Worm (Caenorhabditis elegans) whole organism, L4 larva: ENCODE measurements around the gene ceh-91.

Source experiments
- aha-1 ChIP-seq: fragments of 150-350 bp; peaks from one replicate; lab custom pipeline; 2014; ENCODE audit warnings: missing biosample characterization, missing genetic modification characterization
- ces-1 ChIP-seq: fragments of 150-350 bp; sonication (generic microtip); optimal IDR thresholded peaks from 4 replicates; lab custom pipeline; 2014; ENCODE audit warnings: missing biosample characterization, missing genetic modification reagents, missing genetic modification characterization
- ctbp-1 ChIP-seq: fragments of 200-800 bp; sonication (Bioruptor generic); IDR thresholded peaks from 2 replicates; pipeline ENCODE4 v1.3.6; 2022; ENCODE audit warnings: missing genetic modification reagents, missing genetic modification characterization, missing compliant biosample characterization
- dpl-1 ChIP-seq: fragments of 150-350 bp; optimal IDR thresholded peaks from 2 replicates; lab custom pipeline; 2014; ENCODE audit warnings: missing biosample characterization, missing genetic modification reagents, missing genetic modification characterization
- madf-9 ChIP-seq: fragments of 200-800 bp; sonication (Bioruptor generic); conservative IDR thresholded peaks from 2 replicates; pipeline ENCODE4 v1.3.6; 2022; ENCODE audit warnings: missing genetic modification reagents, missing genetic modification characterization, missing compliant biosample characterization
- nhr-111 ChIP-seq: fragments of 200-800 bp; sonication (Bioruptor generic); optimal IDR thresholded peaks from 2 replicates; lab custom pipeline; 2018; ENCODE audit warnings: mild to moderate bottlenecking, missing genetic modification characterization, missing compliant biosample characterization
- nhr-6 ChIP-seq: fragments of 150-350 bp; optimal IDR thresholded peaks from 2 replicates; lab custom pipeline; 2014; ENCODE audit warnings: missing biosample characterization, missing genetic modification characterization
- nhr-76 ChIP-seq: fragments of 150-350 bp; optimal IDR thresholded peaks from 2 replicates; lab custom pipeline; 2014; ENCODE audit warnings: missing biosample characterization, missing genetic modification characterization
- pha-4 ChIP-seq, 2 experiments: fragments of 150-350 bp in 1 of 2; fragments of 200-800 bp in 1 of 2; sonication (Bioruptor generic) in 1 of 2; IDR thresholded peaks in 1 of 2; optimal IDR thresholded peaks in 1 of 2; 2 replicates each; pipeline versions ENCODE4 v1.3.6 to Lab custom; 2014 to 2022; ENCODE audit warnings: missing genetic modification characterization in 2 of 2, missing genetic modification reagents in 2 of 2, missing biosample characterization in 1 of 2, missing compliant biosample characterization in 1 of 2
- pqm-1 ChIP-seq: sonication (generic microtip); optimal IDR thresholded peaks from 2 replicates; lab custom pipeline; 2017; ENCODE audit warnings: missing biosample characterization, missing genetic modification characterization
- snpc-1.2 ChIP-seq: fragments of 200-800 bp; sonication (Bioruptor generic); IDR thresholded peaks from 2 replicates; pipeline ENCODE4 v1.3.6; 2022; ENCODE audit warnings: missing genetic modification reagents, missing genetic modification characterization, missing compliant biosample characterization
- zip-2 ChIP-seq: fragments of 150-350 bp; optimal IDR thresholded peaks from 2 replicates; lab custom pipeline; 2014; ENCODE audit warnings: missing biosample characterization, missing genetic modification characterization

DNA sequence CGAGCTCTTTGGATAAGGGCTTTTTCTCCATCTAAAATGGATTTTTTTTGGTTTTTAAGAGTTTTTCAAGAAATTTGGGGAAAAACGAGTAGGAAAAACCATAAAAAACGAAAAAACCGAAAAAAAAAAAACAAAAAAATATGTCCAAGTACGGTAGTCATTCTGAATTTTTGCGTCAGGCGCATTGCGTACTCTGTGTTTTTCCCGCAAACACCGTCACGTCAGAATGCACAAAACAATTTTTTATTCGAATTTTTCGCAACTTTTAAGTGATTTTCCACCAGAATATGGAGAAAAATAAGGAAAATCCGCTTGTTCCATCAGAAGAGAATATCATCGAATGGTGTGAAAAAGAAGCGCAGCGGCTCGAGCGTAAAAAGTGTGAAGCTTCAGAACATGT is 35.2 kb upstream of the ceh-91 start, which contains the start of the genes Y66D12A.6 and ceh-92:
- TF ChIP-seq pha-4 (GFP tag; IDR thresholded peaks at IDR 0.05; lab: Robert Waterston, UW) (no peak), pha-4 (tag; optimal IDR thresholded peaks at IDR 0.05; lab: Kevin White, UChicago) (no peak), ctbp-1 (GFP tag; lab: Robert Waterston, UW) (no peak), nhr-6 (tag; lab: Kevin White, UChicago) (no peak), dpl-1 (no peak), zip-2 (no peak), snpc-1.2 (GFP tag; lab: Robert Waterston, UW) (peak; percentile 49; the same call in 1 of the 2 replicates), nhr-111 (no peak), madf-9 (no peak), nhr-76 (tag; lab: Kevin White, UChicago) (no peak), aha-1 (tag; lab: Kevin White, UChicago) (no peak), ces-1 (no peak), pqm-1 (tag; lab: Kevin White, UChicago) (no peak)
